Fruit fly (Drosophila melanogaster) whole organism, embryonic: ENCODE results near the gene CG9757.

ENCODE experiments used
- Atf3 ChIP-seq: fragments of 200-800 bp; sonication (Bioruptor generic); optimal IDR thresholded peaks from 3 replicates; lab custom pipeline; 2016; ENCODE audit warnings: missing biosample characterization, missing genetic modification characterization
- CG1024 ChIP-seq: fragments of 200-800 bp; sonication (Bioruptor generic); IDR thresholded peaks from 2 replicates; pipeline ENCODE4 v1.3.6; 2022; ENCODE audit warnings: missing biosample characterization, missing genetic modification characterization
- CG10543 ChIP-seq: fragments of 200-800 bp; sonication (Bioruptor generic); optimal IDR thresholded peaks from 3 replicates; lab custom pipeline; 2017; ENCODE audit warnings: missing biosample characterization, mild to moderate bottlenecking, missing genetic modification characterization, moderate library complexity
- CG11247 ChIP-seq: fragments of 200-800 bp; sonication (Bioruptor generic); IDR thresholded peaks from 2 replicates; pipeline ENCODE4 v1.3.6; 2022; ENCODE audit warnings: missing biosample characterization, missing genetic modification characterization
- CG12219 ChIP-seq: fragments of 200-800 bp; sonication (Bioruptor generic); optimal IDR thresholded peaks from 3 replicates; lab custom pipeline; 2018; ENCODE audit warnings: missing biosample characterization, mild to moderate bottlenecking, missing genetic modification characterization
- CG12391 ChIP-seq: fragments of 200-800 bp; sonication (Bioruptor generic); optimal IDR thresholded peaks from 3 replicates; lab custom pipeline; 2018; ENCODE audit warnings: missing biosample characterization, mild to moderate bottlenecking, missing genetic modification characterization, moderate library complexity
- CG14667 ChIP-seq: fragments of 200-800 bp; sonication (Bioruptor generic); IDR thresholded peaks from 2 replicates; pipeline ENCODE4 v1.3.6; 2022; ENCODE audit warnings: missing biosample characterization, missing genetic modification characterization
- CG14710 ChIP-seq: fragments of 200-800 bp; sonication (Bioruptor generic); optimal IDR thresholded peaks from 3 replicates; lab custom pipeline; 2019; ENCODE audit warnings: missing biosample characterization, mild to moderate bottlenecking, missing genetic modification characterization, moderate library complexity
- CG18599 ChIP-seq: fragments of 200-800 bp; sonication (Bioruptor generic); optimal IDR thresholded peaks from 3 replicates; lab custom pipeline; 2017; ENCODE audit warnings: missing biosample characterization, missing genetic modification characterization, mild to moderate bottlenecking, moderate library complexity, missing genetic modification reagents
- CG34422 ChIP-seq: fragments of 200-800 bp; sonication (Bioruptor generic); IDR thresholded peaks from 3 replicates; pipeline ENCODE4 v1.3.6; 2022; ENCODE audit warnings: missing biosample characterization, missing genetic modification characterization
- CG4328 ChIP-seq: fragments of 200-800 bp; sonication (Bioruptor generic); optimal IDR thresholded peaks from 3 replicates; lab custom pipeline; 2017; ENCODE audit warnings: missing biosample characterization, missing genetic modification reagents, missing genetic modification characterization
- CG6272 ChIP-seq: fragments of 200-800 bp; sonication (Bioruptor generic); IDR thresholded peaks from 2 replicates; pipeline ENCODE4 v1.3.6; 2022; ENCODE audit warnings: missing biosample characterization, missing genetic modification characterization
- CG6765 ChIP-seq: fragments of 200-800 bp; sonication (Bioruptor generic); optimal IDR thresholded peaks from 3 replicates; lab custom pipeline; 2017; ENCODE audit warnings: missing biosample characterization, mild to moderate bottlenecking, missing genetic modification characterization
- CG7357 ChIP-seq: fragments of 200-800 bp; sonication (Bioruptor generic); IDR thresholded peaks from 3 replicates; pipeline ENCODE4 v1.3.6; 2022; ENCODE audit warnings: missing biosample characterization, missing genetic modification characterization
- CG9215 ChIP-seq: fragments of 200-800 bp; sonication (Bioruptor generic); IDR thresholded peaks from 2 replicates; pipeline ENCODE4 v1.3.6; 2022; ENCODE audit warnings: missing biosample characterization, missing genetic modification characterization
- CG9932 ChIP-seq: fragments of 200-800 bp; sonication (Bioruptor generic); IDR thresholded peaks from 2 replicates; pipeline ENCODE4 v1.3.6; 2022; ENCODE audit warnings: missing biosample characterization, missing genetic modification characterization
- CHES-1-like ChIP-seq: fragments of 200-800 bp; sonication (Bioruptor generic); optimal IDR thresholded peaks from 2 replicates; lab custom pipeline; 2016; ENCODE audit warnings: missing biosample characterization, missing genetic modification characterization
- Dfd ChIP-seq, 2 experiments: fragments of >200 bp; optimal IDR thresholded peaks; 2 replicates each; lab custom pipeline; 2017; ENCODE audit warnings: missing biosample characterization in 2 of 2, missing genetic modification characterization in 2 of 2
- Doc3 ChIP-seq: fragments of 200-800 bp; sonication (Bioruptor generic); IDR thresholded peaks from 3 replicates; pipeline ENCODE4 v1.3.6; 2022; ENCODE audit warnings: missing biosample characterization, missing genetic modification characterization; ENCODE audit not compliant: partially characterized antibody
- Eip74EF ChIP-seq, 2 experiments: fragments of 200-800 bp in 1 of 2; fragments of >200 bp in 1 of 2; sonication (Bioruptor generic) in 1 of 2; optimal IDR thresholded peaks; 2 replicates each; lab custom pipeline; 2017 to 2019; ENCODE audit warnings: missing biosample characterization in 2 of 2, missing genetic modification characterization in 2 of 2, mild to moderate bottlenecking in 1 of 2, moderate library complexity in 1 of 2
- Hand ChIP-seq: fragments of 200-800 bp; sonication (Bioruptor generic); optimal IDR thresholded peaks from 2 replicates; lab custom pipeline; 2017; ENCODE audit warnings: mild to moderate bottlenecking, missing biosample characterization, missing genetic modification reagents, missing genetic modification characterization
- MBD-R2 ChIP-seq: fragments of 200-800 bp; sonication (Bioruptor generic); IDR thresholded peaks from 2 replicates; pipeline ENCODE4 v1.3.6; 2022; ENCODE audit warnings: missing biosample characterization, missing genetic modification characterization
- Max ChIP-seq: fragments of 200-800 bp; sonication (Bioruptor generic); optimal IDR thresholded peaks from 2 replicates; lab custom pipeline; 2016; ENCODE audit warnings: missing biosample characterization, mild to moderate bottlenecking, missing genetic modification characterization
- Mrtf ChIP-seq: fragments of 200-800 bp; sonication (Bioruptor generic); IDR thresholded peaks from 3 replicates; pipeline ENCODE4 v1.3.6; 2022; ENCODE audit warnings: missing biosample characterization, missing genetic modification characterization
- NC2β ChIP-seq: fragments of 200-800 bp; sonication (Bioruptor generic); optimal IDR thresholded peaks from 2 replicates; lab custom pipeline; 2016; ENCODE audit warnings: missing biosample characterization, missing genetic modification characterization
- Rfx ChIP-seq: fragments of 200-800 bp; sonication (Bioruptor generic); IDR thresholded peaks from 2 replicates; pipeline ENCODE4 v1.3.6; 2022; ENCODE audit warnings: missing biosample characterization, missing genetic modification characterization
- Six4 ChIP-seq: fragments of 200-800 bp; sonication (Bioruptor generic); optimal IDR thresholded peaks from 2 replicates; lab custom pipeline; 2016; ENCODE audit warnings: missing biosample characterization, missing genetic modification characterization
- Trl ChIP-seq, 3 experiments: fragments of >200 bp in 2 of 3; fragments of 200-800 bp in 1 of 3; sonication (Bioruptor generic) in 1 of 3; optimal IDR thresholded peaks; 2 replicates in 1 of 3; 3 replicates in 2 of 3; lab custom pipeline; 2016 to 2017; ENCODE audit warnings: missing biosample characterization in 1 of 3, missing genetic modification characterization in 1 of 3
- ap ChIP-seq: fragments of 200-800 bp; sonication (Bioruptor generic); IDR thresholded peaks from 2 replicates; pipeline ENCODE4 v1.3.6; 2022; ENCODE audit warnings: missing biosample characterization, missing genetic modification characterization
- bcd ChIP-seq: fragments of 200-800 bp; sonication (Bioruptor generic); optimal IDR thresholded peaks from 2 replicates; lab custom pipeline; 2017; ENCODE audit warnings: missing biosample characterization, mild to moderate bottlenecking, missing genetic modification characterization
- bsh ChIP-seq, 2 experiments: fragments of 200-800 bp; sonication (Bioruptor generic); optimal IDR thresholded peaks; 2 replicates each; lab custom pipeline; 2017 to 2018; ENCODE audit warnings: mild to moderate bottlenecking in 2 of 2, missing biosample characterization in 2 of 2, missing genetic modification characterization in 2 of 2, moderate library complexity in 1 of 2
- croc ChIP-seq: fragments of 200-800 bp; sonication (Bioruptor generic); conservative IDR thresholded peaks from 3 replicates; pipeline ENCODE4 v1.3.6; 2022; ENCODE audit warnings: missing biosample characterization, missing genetic modification characterization
- dati ChIP-seq: fragments of 200-800 bp; sonication (Bioruptor generic); IDR thresholded peaks from 2 replicates; pipeline ENCODE4 v1.3.6; 2022; ENCODE audit warnings: missing biosample characterization, missing genetic modification characterization
- gcm ChIP-seq: fragments of 200-800 bp; sonication (Bioruptor generic); optimal IDR thresholded peaks from 2 replicates; lab custom pipeline; 2019; ENCODE audit warnings: missing biosample characterization, mild to moderate bottlenecking, missing genetic modification characterization, moderate library complexity
- gfzf ChIP-seq: fragments of 200-800 bp; sonication (Bioruptor generic); optimal IDR thresholded peaks from 2 replicates; lab custom pipeline; 2016; ENCODE audit warnings: missing biosample characterization, mild to moderate bottlenecking, missing genetic modification characterization, moderate library complexity
- ind ChIP-seq: fragments of 200-800 bp; sonication (Bioruptor generic); optimal IDR thresholded peaks from 3 replicates; lab custom pipeline; 2016; ENCODE audit warnings: missing biosample characterization, missing genetic modification characterization
- insv ChIP-seq, 2 experiments: fragments of 200-800 bp; sonication (Bioruptor generic); optimal IDR thresholded peaks; 3 replicates each; lab custom pipeline; 2016 to 2018; ENCODE audit warnings: missing biosample characterization in 2 of 2, missing genetic modification characterization in 2 of 2
- kni ChIP-seq: fragments of 200-800 bp; sonication (Bioruptor generic); optimal IDR thresholded peaks from 3 replicates; lab custom pipeline; 2017; ENCODE audit warnings: mild to moderate bottlenecking, missing biosample characterization, missing genetic modification reagents, missing genetic modification characterization
- nerfin-1 ChIP-seq: fragments of 200-800 bp; sonication (Bioruptor generic); optimal IDR thresholded peaks from 3 replicates; lab custom pipeline; 2019; ENCODE audit warnings: missing biosample characterization, mild to moderate bottlenecking, missing genetic modification characterization, moderate library complexity
- phol ChIP-seq: fragments of 200-800 bp; sonication (Bioruptor generic); optimal IDR thresholded peaks from 3 replicates; lab custom pipeline; 2018; ENCODE audit warnings: missing biosample characterization, mild to moderate bottlenecking, missing genetic modification characterization, moderate library complexity
- rib ChIP-seq: fragments of 200-800 bp; sonication (Bioruptor generic); IDR thresholded peaks from 2 replicates; pipeline ENCODE4 v1.3.6; 2022; ENCODE audit warnings: missing biosample characterization, missing genetic modification characterization
- sens ChIP-seq: fragments of 200-800 bp; sonication (Bioruptor generic); peaks from one replicate; lab custom pipeline; 2016; ENCODE audit warnings: missing biosample characterization, missing genetic modification characterization
- slbo ChIP-seq: fragments of 200-800 bp; sonication (Bioruptor generic); IDR thresholded peaks from 2 replicates; pipeline ENCODE4 v1.3.6; 2022; ENCODE audit warnings: missing biosample characterization, missing genetic modification characterization
- sqz ChIP-seq: fragments of 200-800 bp; sonication (Bioruptor generic); optimal IDR thresholded peaks from 3 replicates; lab custom pipeline; 2018; ENCODE audit warnings: missing biosample characterization, mild to moderate bottlenecking, missing genetic modification characterization
- stwl ChIP-seq: fragments of 200-800 bp; sonication (Bioruptor generic); optimal IDR thresholded peaks from 3 replicates; lab custom pipeline; 2018; ENCODE audit warnings: missing biosample characterization, mild to moderate bottlenecking, missing genetic modification characterization, moderate library complexity
- sug ChIP-seq: fragments of 200-800 bp; optimal IDR thresholded peaks from 2 replicates; lab custom pipeline; 2019; ENCODE audit warnings: missing biosample characterization, mild to moderate bottlenecking, missing genetic modification characterization, moderate library complexity
- tna ChIP-seq: fragments of 200-800 bp; sonication (Bioruptor generic); IDR thresholded peaks from 2 replicates; pipeline ENCODE4 v1.3.6; 2022; ENCODE audit warnings: missing biosample characterization, missing genetic modification characterization; ENCODE audit not compliant: partially characterized antibody
- usp ChIP-seq: fragments of >200 bp; optimal IDR thresholded peaks from 2 replicates; lab custom pipeline; 2017; ENCODE audit warnings: missing biosample characterization, missing genetic modification characterization

The CG9757 gene

DNA sequence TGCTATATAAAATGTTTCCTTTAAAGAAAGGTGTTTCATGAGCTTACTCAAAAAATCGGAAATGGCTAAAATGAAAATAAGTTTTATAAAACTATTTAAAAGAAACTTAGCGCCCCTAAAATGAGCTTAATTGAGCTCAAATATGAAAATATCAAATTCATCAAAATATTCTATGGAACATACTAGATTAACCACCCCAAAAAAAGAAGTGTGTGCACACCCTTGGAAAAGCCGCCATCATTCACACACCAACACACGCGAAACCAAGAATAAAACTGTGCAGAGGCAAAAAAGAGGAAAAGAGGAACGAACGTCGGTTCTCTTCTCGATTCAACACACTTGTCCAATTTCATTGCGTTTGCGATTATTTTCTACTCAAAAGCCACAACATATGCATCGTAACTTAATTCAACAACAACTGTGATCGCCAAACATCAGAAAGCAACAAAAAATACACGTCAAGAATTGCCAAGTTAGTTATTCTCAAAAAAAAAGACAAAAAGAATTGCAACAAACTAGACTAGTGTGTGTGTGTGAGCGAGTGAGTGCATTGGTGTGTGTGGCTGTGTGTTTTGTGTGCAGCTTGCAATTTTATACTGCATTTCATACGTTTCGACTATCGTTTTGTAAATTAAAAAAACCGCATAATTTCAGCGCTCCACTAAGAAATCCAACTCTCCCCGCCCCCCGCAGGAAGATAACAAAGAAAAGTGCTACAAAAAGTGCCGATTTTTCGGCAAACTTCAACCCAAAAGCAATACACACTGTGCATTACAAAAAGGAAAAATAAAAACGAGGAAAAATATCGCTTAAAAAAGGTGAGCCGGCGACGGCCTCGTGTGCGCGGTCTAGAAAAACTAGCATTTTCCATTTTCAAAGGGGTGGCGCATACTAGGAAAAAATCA, 34.7 kb upstream of the CG9757 start, which contains the start of gene rin (continued):
- TF ChIP-seq insv (GFP tag; optimal IDR thresholded peaks at IDR 0.05; lab: Kevin White, UChicago) (peak in 1 of 2 experiments; percentile 13), Hand (GFP tag; lab: Kevin White, UChicago) (no peak), Eip74EF (GFP tag; optimal IDR thresholded peaks at IDR 0.05; lab: Kevin White, UChicago) (peak in 1 of 2 experiments; percentile 16), CG34422 (GFP tag; lab: Robert Waterston, UW) (peak; percentile 59; the same call in 1 of the 3 replicates), Atf3 (GFP tag; lab: Kevin White, UChicago) (no peak), rib (peak; percentile 39; the same call in 1 of the 2 replicates), gfzf (GFP tag; lab: Kevin White, UChicago) (peak; percentile 37), ap (GFP tag; lab: Robert Waterston, UW) (no peak), CG12219 (GFP tag; lab: Kevin White, UChicago) (no peak), CG4328 (no peak), CG9215 (GFP tag; lab: Robert Waterston, UW) (no peak), CG10543 (GFP tag; lab: Kevin White, UChicago) (no peak), CG6765 (GFP tag; lab: Kevin White, UChicago) (no peak), CG6272 (no peak), CG18599 (GFP tag; lab: Kevin White, UChicago) (no peak), CG11247 (GFP tag; lab: Robert Waterston, UW) (no peak), kni (GFP tag; lab: Kevin White, UChicago) (no peak), Six4 (no peak), sens (peak; percentile 62), bsh (GFP tag; optimal IDR thresholded peaks at IDR 0.05; lab: Kevin White, UChicago) (peak in 1 of 2 experiments; percentile 80), Doc3 (GFP tag; lab: Robert Waterston, UW) (0 out of 3 replicates have a peak, but pooled peaks have one; percentile 9), stwl (tag; lab: Kevin White, UChicago) (peak; percentile 17), tna (GFP tag; lab: Robert Waterston, UW) (no peak), bcd (GFP tag; lab: Kevin White, UChicago) (no peak), CG14667 (GFP tag; lab: Robert Waterston, UW) (no peak), CG7357 (GFP tag; lab: Robert Waterston, UW) (no peak), Dfd (GFP tag; optimal IDR thresholded peaks at IDR 0.05; lab: Kevin White, UChicago) (no peak), usp (GFP tag; lab: Kevin White, UChicago) (no peak), Mrtf (GFP tag; lab: Robert Waterston, UW) (no peak), croc (GFP tag; lab: Robert Waterston, UW) (no peak), Max (GFP tag; lab: Kevin White, UChicago) (peak; percentile 18), Trl (optimal IDR thresholded peaks at IDR 0.05; lab: Kevin White, UChicago) (peak in 1 of 2 experiments; percentile 49), Trl (GFP tag; optimal IDR thresholded peaks at IDR 0.05; lab: Kevin White, UChicago) (no peak), sug (tag; lab: Kevin White, UChicago) (no peak), CG1024 (GFP tag; lab: Robert Waterston, UW) (no peak), CG14710 (peak; percentile 99), CHES-1-like (GFP tag; lab: Kevin White, UChicago) (no peak), slbo (GFP tag; lab: Robert Waterston, UW) (peak; percentile 27; the same call in 1 of the 2 replicates), CG12391 (tag; lab: Kevin White, UChicago) (no peak), CG9932 (GFP tag; lab: Robert Waterston, UW) (peak; percentile 71), gcm (GFP tag; lab: Kevin White, UChicago) (no peak), MBD-R2 (GFP tag; lab: Robert Waterston, UW) (0 out of 2 replicates have a peak, but pooled peaks have one; percentile 33), phol (tag; lab: Kevin White, UChicago) (peak; percentile 91), ind (GFP tag; lab: Kevin White, UChicago) (no peak), NC2β (GFP tag; lab: Kevin White, UChicago) (no peak), dati (no peak), nerfin-1 (tag; lab: Kevin White, UChicago) (peak; percentile 23), Rfx (peak; percentile 30; the same call in 1 of the 2 replicates), sqz (peak; percentile 41)
